Worm (Caenorhabditis elegans): ENCODE data around the gene ZK418.7.

DNA sequence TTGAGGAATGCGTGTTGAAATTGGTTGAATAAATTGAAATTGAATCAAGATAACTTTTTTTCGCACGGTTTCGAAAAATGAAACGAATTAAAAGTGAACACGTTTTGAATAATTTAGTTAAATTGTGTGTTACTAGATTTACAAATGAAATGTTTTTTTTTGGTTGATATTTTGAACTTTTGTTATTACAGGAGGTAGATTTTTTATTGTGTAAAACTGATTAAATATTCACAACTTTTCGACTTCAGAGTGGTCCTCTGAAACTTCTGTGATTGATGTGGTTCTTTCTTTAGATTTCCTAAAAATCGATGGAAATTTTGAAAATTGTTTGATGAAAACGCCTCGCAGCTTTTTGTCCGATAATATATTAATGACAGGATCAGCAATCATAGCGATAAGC lies 4.2 kb downstream of the ZK418.7 start, which contains the start of gene ZK418.13:
- no peak for TF ChIP-seq ceh-83 (GFP tag; optimal IDR thresholded peaks at IDR 0.05)
- no peak for TF ChIP-seq nhr-237 (tag; optimal IDR thresholded peaks at IDR 0.05)
- TF ChIP-seq ceh-43 (GFP tag; optimal IDR thresholded peaks at IDR 0.05) = no peak
- TF ChIP-seq sptf-1 (tag; optimal IDR thresholded peaks at IDR 0.05) = no peak
